Fruit fly (Drosophila melanogaster) whole organism, embryonic: ENCODE results near the gene CG33664.

Experiments used
- B-H2 ChIP-seq: fragments of 200-800 bp; sonication (Bioruptor generic); optimal IDR thresholded peaks from 2 replicates; lab custom pipeline; 2018; ENCODE audit warnings: missing biosample characterization, mild to moderate bottlenecking, missing genetic modification characterization
- BEAF-32 ChIP-seq: fragments of 200-800 bp; sonication (Bioruptor generic); optimal IDR thresholded peaks from 3 replicates; lab custom pipeline; 2017; ENCODE audit warnings: missing biosample characterization, missing genetic modification characterization, mild to moderate bottlenecking, moderate library complexity, missing genetic modification reagents
- CG10209 ChIP-seq: fragments of 200-800 bp; sonication (Bioruptor generic); optimal IDR thresholded peaks from 3 replicates; lab custom pipeline; 2017; ENCODE audit warnings: missing biosample characterization, mild to moderate bottlenecking, missing genetic modification characterization, missing genetic modification reagents
- CG11560 ChIP-seq: fragments of 200-800 bp; sonication (Bioruptor generic); IDR thresholded peaks from 3 replicates; pipeline ENCODE4 v1.3.6; 2022; ENCODE audit warnings: missing biosample characterization, missing genetic modification characterization
- CG12744 ChIP-seq: fragments of 200-800 bp; sonication (Bioruptor generic); optimal IDR thresholded peaks from 2 replicates; lab custom pipeline; 2016; ENCODE audit warnings: missing biosample characterization, missing genetic modification characterization
- CG13624 ChIP-seq: fragments of 200-800 bp; sonication (Bioruptor generic); optimal IDR thresholded peaks from 2 replicates; lab custom pipeline; 2016; ENCODE audit warnings: missing biosample characterization, missing genetic modification characterization
- CG2678 ChIP-seq: fragments of 200-800 bp; sonication (Bioruptor generic); optimal IDR thresholded peaks from 3 replicates; lab custom pipeline; 2019; ENCODE audit warnings: missing biosample characterization, mild to moderate bottlenecking, missing genetic modification characterization, moderate library complexity
- CG2889 ChIP-seq: fragments of 200-800 bp; sonication (Bioruptor generic); IDR thresholded peaks from 3 replicates; pipeline ENCODE4 v1.3.6; 2022; ENCODE audit warnings: missing biosample characterization, missing genetic modification characterization
- CG32767 ChIP-seq: fragments of 200-800 bp; sonication (Bioruptor generic); IDR thresholded peaks from 2 replicates; pipeline ENCODE4 v1.3.6; 2022; ENCODE audit warnings: missing biosample characterization, missing genetic modification characterization
- CG3838 ChIP-seq: fragments of 200-800 bp; sonication (Bioruptor generic); optimal IDR thresholded peaks from 3 replicates; lab custom pipeline; 2016; ENCODE audit warnings: missing biosample characterization, missing genetic modification characterization
- CG43689 ChIP-seq: fragments of 200-800 bp; sonication (Bioruptor generic); IDR thresholded peaks from 2 replicates; pipeline ENCODE4 v1.3.6; 2022; ENCODE audit warnings: missing biosample characterization, missing genetic modification characterization
- CG4424 ChIP-seq: fragments of 200-800 bp; sonication (Bioruptor generic); optimal IDR thresholded peaks from 3 replicates; lab custom pipeline; 2016; ENCODE audit warnings: missing biosample characterization, missing genetic modification characterization
- CG4707 ChIP-seq: fragments of 200-800 bp; sonication (Bioruptor generic); optimal IDR thresholded peaks from 2 replicates; lab custom pipeline; 2018; ENCODE audit warnings: missing biosample characterization, mild to moderate bottlenecking, missing genetic modification characterization, moderate library complexity
- CG6765 ChIP-seq: fragments of 200-800 bp; sonication (Bioruptor generic); optimal IDR thresholded peaks from 3 replicates; lab custom pipeline; 2017; ENCODE audit warnings: missing biosample characterization, mild to moderate bottlenecking, missing genetic modification characterization
- CG7786 ChIP-seq: fragments of 200-800 bp; sonication (Bioruptor generic); optimal IDR thresholded peaks from 2 replicates; lab custom pipeline; 2016; ENCODE audit warnings: missing biosample characterization, missing genetic modification characterization
- CG7963 ChIP-seq: fragments of 200-800 bp; sonication (Bioruptor generic); IDR thresholded peaks from 3 replicates; pipeline ENCODE4 v1.3.6; 2022; ENCODE audit warnings: missing biosample characterization, missing genetic modification characterization; ENCODE audit not compliant: partially characterized antibody
- CG8944 ChIP-seq: fragments of 200-800 bp; sonication (Bioruptor generic); optimal IDR thresholded peaks from 3 replicates; lab custom pipeline; 2016; ENCODE audit warnings: missing biosample characterization, missing genetic modification characterization
- Dfd ChIP-seq, 2 experiments: fragments of >200 bp; optimal IDR thresholded peaks; 2 replicates each; lab custom pipeline; 2017; ENCODE audit warnings: missing biosample characterization in 2 of 2, missing genetic modification characterization in 2 of 2
- HLH3B ChIP-seq: fragments of 200-800 bp; sonication (Bioruptor generic); IDR thresholded peaks from 2 replicates; pipeline ENCODE4 v1.3.6; 2022; ENCODE audit warnings: missing biosample characterization, missing genetic modification characterization
- Myb ChIP-seq: fragments of 200-800 bp; sonication (Bioruptor generic); optimal IDR thresholded peaks from 2 replicates; lab custom pipeline; 2016; ENCODE audit warnings: missing biosample characterization, missing genetic modification characterization
- NFAT ChIP-seq: fragments of 200-800 bp; sonication (Bioruptor generic); IDR thresholded peaks from 2 replicates; pipeline ENCODE4 v1.3.6; 2022; ENCODE audit warnings: missing biosample characterization, missing genetic modification characterization
- Nf-YB ChIP-seq: fragments of 200-800 bp; sonication (Bioruptor generic); optimal IDR thresholded peaks from 3 replicates; lab custom pipeline; 2019; ENCODE audit warnings: missing biosample characterization, mild to moderate bottlenecking, missing genetic modification characterization, moderate library complexity
- Nf-YC ChIP-seq: fragments of 200-800 bp; optimal IDR thresholded peaks from 3 replicates; lab custom pipeline; 2019; ENCODE audit warnings: missing biosample characterization, mild to moderate bottlenecking, missing genetic modification characterization, moderate library complexity
- Opbp ChIP-seq: fragments of 200-800 bp; sonication (Bioruptor generic); IDR thresholded peaks from 3 replicates; pipeline ENCODE4 v1.3.6; 2022; ENCODE audit warnings: missing biosample characterization, missing genetic modification characterization; ENCODE audit not compliant: partially characterized antibody
- Rx ChIP-seq: fragments of 200-800 bp; sonication (Bioruptor generic); IDR thresholded peaks from 2 replicates; pipeline ENCODE4 v1.3.6; 2022; ENCODE audit warnings: missing biosample characterization, missing genetic modification characterization
- Sox102F ChIP-seq: fragments of 200-800 bp; sonication (Bioruptor generic); optimal IDR thresholded peaks from 2 replicates; lab custom pipeline; 2018; ENCODE audit warnings: missing biosample characterization, mild to moderate bottlenecking, missing genetic modification characterization, moderate library complexity
- Taf1 ChIP-seq: fragments of 200-800 bp; sonication (Bioruptor generic); IDR thresholded peaks from 2 replicates; pipeline ENCODE4 v1.3.6; 2022; ENCODE audit warnings: missing biosample characterization, missing genetic modification characterization
- abd-A ChIP-seq: fragments of 200-800 bp; sonication (Bioruptor generic); optimal IDR thresholded peaks from 3 replicates; lab custom pipeline; 2019; ENCODE audit warnings: missing biosample characterization, mild to moderate bottlenecking, missing genetic modification characterization, moderate library complexity
- ase ChIP-seq: fragments of 200-800 bp; sonication (Bioruptor generic); IDR thresholded peaks from 3 replicates; pipeline ENCODE4 v1.3.6; 2022; ENCODE audit warnings: missing biosample characterization, missing genetic modification characterization
- bigmax ChIP-seq: fragments of 200-800 bp; sonication (Bioruptor generic); optimal IDR thresholded peaks from 2 replicates; lab custom pipeline; 2018; ENCODE audit warnings: missing biosample characterization, mild to moderate bottlenecking, missing genetic modification characterization
- chm ChIP-seq: fragments of 200-800 bp; sonication (Bioruptor generic); IDR thresholded peaks from 2 replicates; pipeline ENCODE4 v1.3.6; 2022; ENCODE audit warnings: missing biosample characterization, missing genetic modification characterization
- ci ChIP-seq: fragments of 200-800 bp; sonication (Bioruptor generic); IDR thresholded peaks from 3 replicates; pipeline ENCODE4 v1.3.6; 2022; ENCODE audit warnings: missing biosample characterization, missing genetic modification characterization
- cwo ChIP-seq: fragments of 200-800 bp; sonication (Bioruptor generic); optimal IDR thresholded peaks from 3 replicates; lab custom pipeline; 2017; ENCODE audit warnings: missing biosample characterization, missing genetic modification characterization, mild to moderate bottlenecking, moderate library complexity, missing genetic modification reagents
- dysf ChIP-seq: fragments of 200-800 bp; sonication (Bioruptor generic); IDR thresholded peaks from 3 replicates; pipeline ENCODE4 v1.3.6; 2022; ENCODE audit warnings: missing biosample characterization, missing genetic modification characterization
- emc ChIP-seq: fragments of 200-800 bp; sonication (Bioruptor generic); optimal IDR thresholded peaks from 2 replicates; lab custom pipeline; 2016; ENCODE audit warnings: missing biosample characterization, missing genetic modification characterization
- esg ChIP-seq: fragments of 200-800 bp; sonication (Bioruptor generic); conservative IDR thresholded peaks from 2 replicates; pipeline ENCODE4 v1.3.6; 2022; ENCODE audit warnings: missing biosample characterization, missing genetic modification characterization
- fd96Cb ChIP-seq: fragments of 200-800 bp; sonication (Bioruptor generic); optimal IDR thresholded peaks from 2 replicates; lab custom pipeline; 2018; ENCODE audit warnings: missing biosample characterization, mild to moderate bottlenecking, missing genetic modification characterization, moderate library complexity
- gce ChIP-seq: fragments of 200-800 bp; sonication (Bioruptor generic); IDR thresholded peaks from 3 replicates; pipeline ENCODE4 v1.3.6; 2022; ENCODE audit warnings: missing biosample characterization, missing genetic modification characterization
- grn ChIP-seq: fragments of 200-800 bp; sonication (Bioruptor generic); optimal IDR thresholded peaks from 3 replicates; lab custom pipeline; 2017; ENCODE audit warnings: missing biosample characterization, missing genetic modification characterization
- hb ChIP-seq: fragments of 200-800 bp; sonication (Bioruptor generic); IDR thresholded peaks from 3 replicates; pipeline ENCODE4 v1.3.6; 2022; ENCODE audit warnings: missing biosample characterization, missing genetic modification characterization; ENCODE audit not compliant: partially characterized antibody
- lab ChIP-seq: fragments of 200-800 bp; sonication (Bioruptor generic); optimal IDR thresholded peaks from 3 replicates; lab custom pipeline; 2017; ENCODE audit warnings: missing biosample characterization, missing genetic modification characterization, mild to moderate bottlenecking, moderate library complexity, missing genetic modification reagents
- mld ChIP-seq: fragments of 200-800 bp; sonication (Bioruptor generic); IDR thresholded peaks from 3 replicates; pipeline ENCODE4 v1.3.6; 2022; ENCODE audit warnings: missing biosample characterization, missing genetic modification characterization; ENCODE audit not compliant: partially characterized antibody
- org-1 ChIP-seq: fragments of 200-800 bp; sonication (Bioruptor generic); optimal IDR thresholded peaks from 2 replicates; lab custom pipeline; 2017; ENCODE audit warnings: missing biosample characterization, missing genetic modification characterization
- pfk ChIP-seq: fragments of 200-800 bp; sonication (Bioruptor generic); optimal IDR thresholded peaks from 2 replicates; lab custom pipeline; 2018; ENCODE audit warnings: missing biosample characterization, mild to moderate bottlenecking, missing genetic modification characterization, moderate library complexity
- slbo ChIP-seq: fragments of 200-800 bp; sonication (Bioruptor generic); IDR thresholded peaks from 2 replicates; pipeline ENCODE4 v1.3.6; 2022; ENCODE audit warnings: missing biosample characterization, missing genetic modification characterization
- tna ChIP-seq: fragments of 200-800 bp; sonication (Bioruptor generic); IDR thresholded peaks from 2 replicates; pipeline ENCODE4 v1.3.6; 2022; ENCODE audit warnings: missing biosample characterization, missing genetic modification characterization; ENCODE audit not compliant: partially characterized antibody
- trem ChIP-seq: fragments of 200-800 bp; optimal IDR thresholded peaks from 3 replicates; lab custom pipeline; 2019; ENCODE audit warnings: missing biosample characterization, mild to moderate bottlenecking, missing genetic modification characterization, moderate library complexity
- wdn ChIP-seq: fragments of 200-800 bp; sonication (Bioruptor generic); IDR thresholded peaks from 2 replicates; pipeline ENCODE4 v1.3.6; 2022; ENCODE audit warnings: missing biosample characterization, missing genetic modification characterization
- z ChIP-seq: fragments of 200-800 bp; sonication (Bioruptor generic); IDR thresholded peaks from 3 replicates; pipeline ENCODE4 v1.3.6; 2022; ENCODE audit warnings: missing biosample characterization, missing genetic modification characterization
- zf30C ChIP-seq: fragments of 200-800 bp; sonication (Bioruptor generic); optimal IDR thresholded peaks from 3 replicates; lab custom pipeline; 2018; ENCODE audit warnings: missing biosample characterization, mild to moderate bottlenecking, missing genetic modification characterization
- zfh2 ChIP-seq: fragments of 200-800 bp; sonication (Bioruptor generic); optimal IDR thresholded peaks from 2 replicates; lab custom pipeline; 2016; ENCODE audit warnings: missing biosample characterization, missing genetic modification characterization

CG33664 gene

DNA sequence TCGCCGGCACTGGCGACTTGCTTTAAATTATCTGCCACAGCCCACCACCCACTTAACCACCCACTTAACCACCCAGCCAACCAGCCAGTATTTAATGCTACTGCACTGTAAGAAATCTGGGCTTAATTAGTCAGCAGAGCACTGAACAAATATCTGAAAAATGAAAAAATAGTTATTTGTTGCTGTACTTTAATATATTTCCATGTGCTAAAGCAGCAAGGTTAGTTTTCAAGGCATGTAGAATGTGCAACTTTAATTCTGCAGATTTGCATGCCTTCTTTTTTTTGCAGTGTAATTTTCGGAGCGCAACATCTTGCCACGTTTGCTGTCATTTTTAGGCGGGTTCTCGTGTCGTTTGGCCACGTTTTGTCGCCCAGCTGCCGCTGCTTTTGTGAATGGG is 8.4 kb upstream of the CG33664 start (continued):
- peak; percentile 13 for TF ChIP-seq zfh2 (GFP tag; lab: Kevin White, UChicago)
- 0 out of 3 replicates have a peak, but pooled peaks have one; percentile 29 for TF ChIP-seq ase (GFP tag; lab: Robert Waterston, UW)
- TF ChIP-seq Dfd (GFP tag; optimal IDR thresholded peaks at IDR 0.05; lab: Kevin White, UChicago), result no peak
- peak; percentile 51 for TF ChIP-seq CG13624 (GFP tag; lab: Kevin White, UChicago)
- TF ChIP-seq CG7786 (GFP tag; lab: Kevin White, UChicago), result peak; percentile 30
- no peak for TF ChIP-seq BEAF-32 (GFP tag; lab: Kevin White, UChicago)
- peak; percentile 28 for TF ChIP-seq Sox102F (GFP tag; lab: Kevin White, UChicago)
- TF ChIP-seq Opbp, result no peak
- TF ChIP-seq B-H2 (GFP tag; lab: Kevin White, UChicago), result no peak
- TF ChIP-seq HLH3B, result 0 out of 2 replicates have a peak, but pooled peaks have one; percentile 25
- TF ChIP-seq CG10209, result peak; percentile 39
- TF ChIP-seq grn, result no peak
- TF ChIP-seq CG2889 (GFP tag; lab: Robert Waterston, UW), result no peak
- no peak for TF ChIP-seq Rx (GFP tag; lab: Robert Waterston, UW)
- TF ChIP-seq wdn (GFP tag; lab: Robert Waterston, UW), result no peak; the same call in 1 of the 2 replicates
- TF ChIP-seq abd-A (tag; lab: Kevin White, UChicago), result no peak
- no peak for TF ChIP-seq CG7963
- TF ChIP-seq pfk (GFP tag; lab: Kevin White, UChicago), result no peak
- peak; percentile 25 for TF ChIP-seq Myb
- peak; percentile 49 for TF ChIP-seq org-1 (GFP tag; lab: Kevin White, UChicago)
- no peak for TF ChIP-seq NFAT (GFP tag; lab: Robert Waterston, UW)
- TF ChIP-seq CG32767 (GFP tag; lab: Robert Waterston, UW), result no peak
- TF ChIP-seq trem (tag; lab: Kevin White, UChicago), result peak; percentile 1
- peak; percentile 53; the same call in 1 of the 3 replicates for TF ChIP-seq ci (GFP tag; lab: Robert Waterston, UW)
- no peak for TF ChIP-seq CG3838 (GFP tag; lab: Kevin White, UChicago)
- TF ChIP-seq hb (GFP tag; lab: Robert Waterston, UW), result no peak
- TF ChIP-seq emc (GFP tag; lab: Kevin White, UChicago), result no peak
- peak; percentile 30 for TF ChIP-seq CG8944 (GFP tag; lab: Kevin White, UChicago)
- 0 out of 2 replicates have a peak, but pooled peaks have one; percentile 14 for TF ChIP-seq CG43689 (GFP tag; lab: Robert Waterston, UW)
- TF ChIP-seq chm (GFP tag; lab: Robert Waterston, UW), result 0 out of 2 replicates have a peak, but pooled peaks have one; percentile 33
- peak; percentile 68 for TF ChIP-seq slbo (GFP tag; lab: Robert Waterston, UW)
- peak; percentile 61 for TF ChIP-seq cwo (GFP tag; lab: Kevin White, UChicago)
- peak; percentile 73 for TF ChIP-seq CG2678 (tag; lab: Kevin White, UChicago)
- no peak for TF ChIP-seq bigmax
- 0 out of 2 replicates have a peak, but pooled peaks have one; percentile 18 for TF ChIP-seq esg (GFP tag; lab: Robert Waterston, UW)
- no peak for TF ChIP-seq Nf-YB (GFP tag; lab: Kevin White, UChicago)
- peak; percentile 42; the same call in 1 of the 3 replicates for TF ChIP-seq CG11560
- TF ChIP-seq Taf1 (GFP tag; lab: Robert Waterston, UW), result no peak
- TF ChIP-seq CG4424, result peak; percentile 36
- TF ChIP-seq z (GFP tag; lab: Robert Waterston, UW), result no peak
- TF ChIP-seq fd96Cb, result peak; percentile 49
- TF ChIP-seq dysf (GFP tag; lab: Robert Waterston, UW), result peak; percentile 50; the same call in 2 of the 3 replicates
- peak; percentile 80 for TF ChIP-seq lab (GFP tag; lab: Kevin White, UChicago)
- TF ChIP-seq CG12744 (GFP tag; lab: Kevin White, UChicago), result peak; percentile 12
- TF ChIP-seq zf30C, result peak; percentile 13
- TF ChIP-seq CG6765 (GFP tag; lab: Kevin White, UChicago), result peak; percentile 16
- no peak for TF ChIP-seq Nf-YC (tag; lab: Kevin White, UChicago)
- no peak for TF ChIP-seq gce (GFP tag; lab: Robert Waterston, UW)
- TF ChIP-seq mld (GFP tag; lab: Robert Waterston, UW), result no peak
- no peak for TF ChIP-seq tna (GFP tag; lab: Robert Waterston, UW)
- TF ChIP-seq CG4707 (GFP tag; lab: Kevin White, UChicago), result no peak
